Fruit fly (Drosophila melanogaster): ENCODE results near the gene CG18558.

DNA sequence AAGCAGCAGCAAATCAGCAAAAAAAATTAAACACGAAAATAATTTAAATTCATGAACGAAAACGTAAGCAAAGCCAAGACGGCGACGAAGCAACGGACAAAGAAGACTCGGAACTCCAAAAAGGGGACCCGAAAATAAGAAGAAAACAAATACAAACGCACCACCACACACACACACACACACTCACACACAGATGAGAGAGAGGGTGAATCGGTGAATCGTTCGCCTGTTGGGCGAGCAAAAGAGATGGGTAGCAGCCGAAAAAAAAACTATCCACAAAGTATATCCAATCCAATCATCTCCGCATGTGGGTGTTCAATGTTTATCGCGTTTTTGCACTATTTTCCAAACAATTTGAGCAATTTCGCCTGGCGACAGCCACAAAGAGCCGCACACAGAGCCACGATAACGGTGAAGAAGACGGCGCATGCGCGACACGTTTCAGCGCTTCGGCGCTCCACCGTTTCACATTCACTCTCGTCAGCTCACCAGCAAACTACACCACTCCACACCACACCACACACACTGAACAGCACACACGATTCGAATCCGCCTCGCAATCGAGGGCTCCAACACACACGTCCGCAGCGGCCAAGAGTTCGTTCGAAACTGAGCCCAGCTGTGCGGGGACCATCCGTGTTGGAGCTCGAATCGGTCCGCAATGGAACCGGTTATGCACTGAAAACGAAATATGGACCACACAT is 14.5 kb downstream of the CG18558 start, which contains the start of gene Duox:
- TF ChIP-seq pan (optimal IDR thresholded peaks at IDR 0.05), result no peak
- TF ChIP-seq psq (optimal IDR thresholded peaks at IDR 0.05), result no peak
- no peak for TF ChIP-seq EcR (GFP tag; optimal IDR thresholded peaks at IDR 0.05)
- TF ChIP-seq CG8478 (optimal IDR thresholded peaks at IDR 0.05), result no peak
